Worm (Caenorhabditis elegans): ENCODE measurements around the gene vap-2.

- TF ChIP-seq unc-130 (tag; optimal IDR thresholded peaks at IDR 0.05) (no peak), lin-35 (GFP tag; optimal IDR thresholded peaks at IDR 0.05) (no peak), lin-14 (GFP tag; optimal IDR thresholded peaks at IDR 0.05) (no peak), tbx-2 (tag; optimal IDR thresholded peaks at IDR 0.05) (no peak), lin-13 (GFP tag; optimal IDR thresholded peaks at IDR 0.05) (no peak), C16A3.4 (tag; optimal IDR thresholded peaks at IDR 0.05) (no peak)
Observed at ce11 chrX:10754532-10754931, 37.8 kb downstream of the vap-2 start.
